Fruit fly (Drosophila melanogaster): ENCODE data around the gene Smn.

Gene Smn

dm6 chr3L:16571014-16571738 lies 10.2 kb downstream of the Smn start (continued):
- TF ChIP-seq CG12155 (GFP tag; optimal IDR thresholded peaks at IDR 0.05) = peak; percentile 35
- TF ChIP-seq her (GFP tag; optimal IDR thresholded peaks at IDR 0.05) = peak; percentile 49
- no peak for TF ChIP-seq oc (tag; optimal IDR thresholded peaks at IDR 0.05)
- no peak for TF ChIP-seq dimm (GFP tag; IDR thresholded peaks at IDR 0.05)
- TF ChIP-seq Dfd (GFP tag; optimal IDR thresholded peaks at IDR 0.05) = no peak
- no peak for TF ChIP-seq ken (GFP tag; IDR thresholded peaks at IDR 0.05)
- peak; percentile 72 for TF ChIP-seq Meics (GFP tag; optimal IDR thresholded peaks at IDR 0.05)
- peak; percentile 62 for TF ChIP-seq CG2889 (GFP tag; IDR thresholded peaks at IDR 0.05)
- no peak for TF ChIP-seq Dad (GFP tag; optimal IDR thresholded peaks at IDR 0.05)
- peak; percentile 49 for TF ChIP-seq CG1647 (GFP tag; optimal IDR thresholded peaks at IDR 0.05)
- TF ChIP-seq Atf-2 (GFP tag; optimal IDR thresholded peaks at IDR 0.05) = peak; percentile 33
- peak; percentile 44 for TF ChIP-seq CG7786 (GFP tag; optimal IDR thresholded peaks at IDR 0.05)
- no peak for TF ChIP-seq CG34224 (GFP tag; IDR thresholded peaks at IDR 0.05; ENCODE audit: partially characterized antibody)
- no peak for TF ChIP-seq CG4617 (GFP tag; optimal IDR thresholded peaks at IDR 0.05; ENCODE audit: borderline replicate concordance)
- peak; percentile 28 for TF ChIP-seq Max (GFP tag; optimal IDR thresholded peaks at IDR 0.05)
- peak; percentile 34 for TF ChIP-seq CG10267 (tag; optimal IDR thresholded peaks at IDR 0.05)
- TF ChIP-seq CG14710 (tag; optimal IDR thresholded peaks at IDR 0.05) = peak; percentile 8
- no peak for TF ChIP-seq CG15479 (GFP tag; optimal IDR thresholded peaks at IDR 0.05)
- TF ChIP-seq HHEX (GFP tag; optimal IDR thresholded peaks at IDR 0.05) = peak; percentile 36
- TF ChIP-seq HLH54F (GFP tag; optimal IDR thresholded peaks at IDR 0.05) = peak; percentile 43
- TF ChIP-seq sens-2 (GFP tag; IDR thresholded peaks at IDR 0.05) = no peak
- no peak for TF ChIP-seq org-1 (GFP tag; optimal IDR thresholded peaks at IDR 0.05)
- peak; percentile 56 for TF ChIP-seq Xbp1 (GFP tag; optimal IDR thresholded peaks at IDR 0.05)
- TF ChIP-seq CG11560 (tag; IDR thresholded peaks at IDR 0.05) = no peak
- no peak for TF ChIP-seq CG13287 (GFP tag; IDR thresholded peaks at IDR 0.05; ENCODE audit: partially characterized antibody)
- TF ChIP-seq twi (tag; optimal IDR thresholded peaks at IDR 0.05) = no peak
- 0 out of 2 replicates have a peak, but pooled peaks have one; percentile 7 for TF ChIP-seq CG43689 (GFP tag; IDR thresholded peaks at IDR 0.05)
- peak in 1 of 2 experiments; percentile 42 for TF ChIP-seq Pdp1 (GFP tag; optimal IDR thresholded peaks at IDR 0.05)
- no peak for TF ChIP-seq cato (GFP tag; optimal IDR thresholded peaks at IDR 0.05; ENCODE audit: borderline replicate concordance)
- TF ChIP-seq seq (GFP tag; IDR thresholded peaks at IDR 0.05) = peak; percentile 65
- TF ChIP-seq trem (tag; optimal IDR thresholded peaks at IDR 0.05) = peak; percentile 2
- peak; percentile 62 for TF ChIP-seq CG14667 (GFP tag; IDR thresholded peaks at IDR 0.05)
- TF ChIP-seq CG1024 (GFP tag; IDR thresholded peaks at IDR 0.05) = no peak
- peak in 1 of 2 experiments; percentile 47 for TF ChIP-seq bsh (GFP tag; optimal IDR thresholded peaks at IDR 0.05)
- no peak for TF ChIP-seq Hmx (GFP tag; optimal IDR thresholded peaks at IDR 0.05)
- peak; percentile 4 for TF ChIP-seq Vsx1 (GFP tag; optimal IDR thresholded peaks at IDR 0.05)
- TF ChIP-seq CG10979 (tag; optimal IDR thresholded peaks at IDR 0.05) = peak; percentile 38
- TF ChIP-seq yki (optimal IDR thresholded peaks at IDR 0.05) = no peak
- peak; percentile 23 for TF ChIP-seq maf-S (GFP tag; optimal IDR thresholded peaks at IDR 0.05)
- peak; percentile 50 for TF ChIP-seq CG6765 (GFP tag; optimal IDR thresholded peaks at IDR 0.05)
- TF ChIP-seq CG11093 (GFP tag; IDR thresholded peaks at IDR 0.05) = no peak
- no peak for TF ChIP-seq Neu2 (GFP tag; optimal IDR thresholded peaks at IDR 0.05; ENCODE audit: borderline replicate concordance)
- no peak for TF ChIP-seq CG17186 (GFP tag; optimal IDR thresholded peaks at IDR 0.05)
- no peak for TF ChIP-seq CG9876 (GFP tag; optimal IDR thresholded peaks at IDR 0.05)
- no peak for TF ChIP-seq chn (GFP tag; optimal IDR thresholded peaks at IDR 0.05)
- no peak for TF ChIP-seq MTF-1 (GFP tag; optimal IDR thresholded peaks at IDR 0.05; ENCODE audit: borderline replicate concordance)
- no peak for TF ChIP-seq btn (GFP tag; optimal IDR thresholded peaks at IDR 0.05)
- peak; percentile 31 for TF ChIP-seq CG12942 (GFP tag; optimal IDR thresholded peaks at IDR 0.05)
- no peak for TF ChIP-seq ERR (GFP tag; optimal IDR thresholded peaks at IDR 0.05)
- no peak for TF ChIP-seq CG10321 (GFP tag; IDR thresholded peaks at IDR 0.05)

Measured in whole organism, embryonic.